Worm (Caenorhabditis elegans) whole organism, late embryonic: ENCODE measurements around the gene klc-2.

Source experiments
- ceh-19 ChIP-seq: fragments of 200-800 bp; sonication (Bioruptor generic); optimal IDR thresholded peaks from 2 replicates; lab custom pipeline; 2018; ENCODE audit warnings: mild to moderate bottlenecking, missing genetic modification characterization, missing compliant biosample characterization
- ceh-24 ChIP-seq: sonication (generic microtip); optimal IDR thresholded peaks from 2 replicates; lab custom pipeline; 2016; ENCODE audit warnings: mild to moderate bottlenecking, missing genetic modification characterization, missing compliant biosample characterization
- ceh-30 ChIP-seq: fragments of 150-350 bp; optimal IDR thresholded peaks from 2 replicates; lab custom pipeline; 2014; ENCODE audit warnings: missing biosample characterization, missing genetic modification characterization
- ceh-34 ChIP-seq: sonication (generic microtip); optimal IDR thresholded peaks from 2 replicates; lab custom pipeline; 2016; ENCODE audit warnings: mild to moderate bottlenecking, missing genetic modification characterization, missing compliant biosample characterization
- ceh-9 ChIP-seq: sonication (generic microtip); optimal IDR thresholded peaks from 2 replicates; lab custom pipeline; 2016; ENCODE audit warnings: mild to moderate bottlenecking, missing genetic modification characterization, inconsistent platforms, missing compliant biosample characterization
- hlh-13 ChIP-seq: fragments of 200-800 bp; sonication (Bioruptor generic); optimal IDR thresholded peaks from 2 replicates; lab custom pipeline; 2018; ENCODE audit warnings: mild to moderate bottlenecking, missing genetic modification characterization, missing compliant biosample characterization
- nfya-1 ChIP-seq: sonication (generic microtip); optimal IDR thresholded peaks from 2 replicates; lab custom pipeline; 2017; ENCODE audit warnings: missing genetic modification characterization, mild to moderate bottlenecking, missing compliant biosample characterization, antibody characterized with exemption, moderate library complexity
- pha-4 ChIP-seq: fragments of 150-350 bp; optimal IDR thresholded peaks from 2 replicates; lab custom pipeline; 2018; ENCODE audit warnings: missing biosample characterization, missing genetic modification reagents, missing genetic modification characterization
- pqm-1 ChIP-seq: sonication (generic microtip); optimal IDR thresholded peaks from 2 replicates; lab custom pipeline; 2016; ENCODE audit warnings: missing genetic modification characterization, missing compliant biosample characterization
- ttx-3 ChIP-seq: sonication (generic microtip); optimal IDR thresholded peaks from 2 replicates; lab custom pipeline; 2016; ENCODE audit warnings: missing genetic modification reagents, missing genetic modification characterization, missing compliant biosample characterization

DNA sequence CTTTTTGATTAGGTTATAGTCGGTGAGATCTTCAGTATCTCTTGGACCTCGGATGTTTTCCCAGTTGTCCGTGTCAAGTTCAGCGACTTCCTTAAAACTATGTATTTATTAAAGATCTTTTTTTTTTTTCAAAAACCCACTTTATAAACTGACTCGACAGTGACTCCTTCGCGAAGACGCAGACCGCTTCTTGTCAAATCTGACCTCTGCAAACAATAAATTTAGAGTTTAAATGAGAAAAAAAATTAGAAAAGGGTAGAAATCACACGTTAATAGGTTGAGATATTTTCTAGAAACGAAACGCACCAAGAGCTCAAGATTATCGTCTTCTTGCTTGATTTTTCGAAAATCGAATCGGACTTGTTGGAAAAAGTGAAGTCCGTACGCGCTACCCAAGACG is 45.4 kb downstream of the klc-2 start, which contains the start of gene C24G6.8:
- TF ChIP-seq hlh-13: no peak
- TF ChIP-seq ceh-9 (tag; lab: Kevin White, UChicago): no peak
- no peak for TF ChIP-seq ceh-34 (tag; lab: Kevin White, UChicago)
- TF ChIP-seq ceh-30 (tag; lab: Kevin White, UChicago): no peak
- no peak for TF ChIP-seq ttx-3
- TF ChIP-seq pqm-1 (tag; lab: Kevin White, UChicago): no peak
- no peak for TF ChIP-seq pha-4 (tag; lab: Kevin White, UChicago)
- no peak for TF ChIP-seq ceh-19 (GFP tag; lab: Kevin White, UChicago)
- no peak for TF ChIP-seq ceh-24
- TF ChIP-seq nfya-1 (tag; lab: Kevin White, UChicago): no peak
